Worm (Caenorhabditis elegans) whole organism, late embryonic: ENCODE results near the gene lsy-2.

Experiments used
- F13H6.1 ChIP-seq: sonication (generic microtip); optimal IDR thresholded peaks from 2 replicates; lab custom pipeline; 2016; ENCODE audit warnings: missing genetic modification characterization, missing compliant biosample characterization
- dmd-4 ChIP-seq: sonication (generic microtip); optimal IDR thresholded peaks from 2 replicates; lab custom pipeline; 2016; ENCODE audit warnings: borderline replicate concordance, missing genetic modification characterization, missing compliant biosample characterization
- ets-4 ChIP-seq: sonication (generic microtip); optimal IDR thresholded peaks from 2 replicates; lab custom pipeline; 2016; ENCODE audit warnings: missing genetic modification characterization, missing compliant biosample characterization
- eyg-1 ChIP-seq: sonication (generic microtip); optimal IDR thresholded peaks from 2 replicates; lab custom pipeline; 2016; ENCODE audit warnings: missing genotype, missing genetic modification characterization, missing compliant biosample characterization
- fax-1 ChIP-seq: sonication (generic microtip); optimal IDR thresholded peaks from 2 replicates; lab custom pipeline; 2016; ENCODE audit warnings: missing genotype, missing genetic modification characterization, missing compliant biosample characterization
- fkh-10 ChIP-seq: fragments of 150-350 bp; optimal IDR thresholded peaks from 2 replicates; lab custom pipeline; 2014; ENCODE audit warnings: missing biosample characterization, missing genetic modification reagents, missing genetic modification characterization
- lin-11 ChIP-seq: fragments of 200-800 bp; sonication (Bioruptor generic); optimal IDR thresholded peaks from 2 replicates; lab custom pipeline; 2018; ENCODE audit warnings: mild to moderate bottlenecking, missing genetic modification characterization, missing compliant biosample characterization
- nfya-1 ChIP-seq: sonication (generic microtip); optimal IDR thresholded peaks from 2 replicates; lab custom pipeline; 2017; ENCODE audit warnings: missing genetic modification characterization, mild to moderate bottlenecking, missing compliant biosample characterization, antibody characterized with exemption, moderate library complexity
- nhr-11 ChIP-seq: fragments of 150-350 bp; optimal IDR thresholded peaks from 2 replicates; lab custom pipeline; 2014; ENCODE audit warnings: missing biosample characterization, missing genetic modification characterization
- tbx-2 ChIP-seq: sonication (generic microtip); optimal IDR thresholded peaks from 2 replicates; lab custom pipeline; 2016; ENCODE audit warnings: missing genetic modification characterization, missing compliant biosample characterization
- unc-55 ChIP-seq: sonication (generic microtip); optimal IDR thresholded peaks from 2 replicates; lab custom pipeline; 2017; ENCODE audit warnings: missing biosample characterization, missing genetic modification reagents, missing genetic modification characterization

DNA sequence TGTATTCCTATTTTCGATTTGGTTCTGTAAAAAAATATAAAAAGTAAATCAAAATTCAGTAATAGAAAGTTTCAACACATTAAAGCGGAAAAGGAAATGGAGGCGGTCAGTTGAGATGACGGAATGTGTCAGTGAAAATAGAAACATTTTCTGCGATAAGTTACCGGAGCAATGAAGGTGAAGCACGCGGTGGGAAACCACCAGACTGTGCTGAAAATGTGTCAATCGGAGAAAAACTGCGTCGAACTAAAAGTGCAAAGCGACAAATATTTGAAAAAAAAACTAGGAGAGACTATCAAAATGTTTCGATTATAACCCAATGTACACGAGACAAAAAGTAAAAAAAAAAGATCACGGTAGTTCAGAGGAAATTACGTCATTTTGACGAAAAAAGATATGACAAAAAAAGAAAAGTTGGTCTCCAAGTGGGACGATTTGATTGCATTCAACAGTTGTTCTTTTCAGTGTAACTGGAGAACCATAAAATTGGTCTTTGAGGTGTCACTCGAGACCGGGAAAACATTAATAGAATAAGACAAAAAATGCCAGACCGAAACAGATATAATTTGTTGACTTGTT lies 19.0 kb upstream of the lsy-2 start, which contains the start of gene acl-4:
- TF ChIP-seq lin-11 (tag; lab: Kevin White, UChicago), result no peak
- TF ChIP-seq dmd-4 (tag; lab: Kevin White, UChicago), result no peak
- TF ChIP-seq fkh-10, result no peak
- TF ChIP-seq eyg-1 (tag; lab: Kevin White, UChicago), result no peak
- TF ChIP-seq ets-4, result no peak
- TF ChIP-seq nfya-1 (tag; lab: Kevin White, UChicago), result no peak
- TF ChIP-seq unc-55 (GFP tag; lab: Kevin White, UChicago), result no peak
- TF ChIP-seq F13H6.1, result no peak
- no peak for TF ChIP-seq tbx-2 (tag; lab: Kevin White, UChicago)
- TF ChIP-seq fax-1 (tag; lab: Kevin White, UChicago), result no peak
- no peak for TF ChIP-seq nhr-11
